In the genomic region with DNA sequence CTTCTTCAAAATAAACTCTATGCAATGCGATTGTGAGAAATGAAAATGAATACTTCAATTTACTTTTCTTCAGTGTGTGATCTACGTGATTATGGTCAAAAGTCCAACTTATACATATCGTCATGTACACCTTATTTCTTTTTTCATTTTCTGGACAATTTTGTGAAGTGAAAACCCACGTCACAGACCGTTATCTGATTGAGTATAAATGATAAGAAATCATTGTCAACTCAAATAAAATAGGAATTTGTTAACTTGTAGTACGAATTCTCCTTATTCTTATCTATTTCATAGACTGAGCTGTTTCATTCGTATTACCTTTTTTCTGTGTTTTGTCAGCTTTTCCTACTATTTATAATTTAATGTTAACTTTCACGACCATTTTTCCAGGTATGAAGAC, we compare ENCODE assay signal across 6 worm cellular contexts.
TF ChIP-seq lines count a peak whose summit lies in the region.

TSS of gene asp-5 (plus strand) at position 391 of the 400 bp plus-strand sequence.

TF ChIP-seq in whole organism, L1 larva, 84 proteins besides CTCF, POLR2A, EP300 and RAD21:
- TF ChIP-seq elt-2 (tag; optimal IDR thresholded peaks at IDR 0.05; lab: Kevin White, UChicago) (peak; percentile 76), lin-35 (GFP tag; optimal IDR thresholded peaks at IDR 0.05; lab: Kevin White, UChicago) (peak in 1 of 2 experiments; percentile 11), nhr-11 (tag; optimal IDR thresholded peaks at IDR 0.05; lab: Kevin White, UChicago) (no peak), xbp-1 (tag; optimal IDR thresholded peaks at IDR 0.05; lab: Kevin White, UChicago) (no peak), hpl-2 (GFP tag; optimal IDR thresholded peaks at IDR 0.05; lab: Kevin White, UChicago) (no peak), dsc-1 (tag; optimal IDR thresholded peaks at IDR 0.05; lab: Kevin White, UChicago) (no peak)

TF ChIP-seq in whole organism, L2 larva, 48 proteins besides CTCF, POLR2A, EP300 and RAD21:
- TF ChIP-seq sma-9 (GFP tag; optimal IDR thresholded peaks at IDR 0.05; lab: Kevin White, UChicago) (peak; percentile 34), sma-9 (tag; optimal IDR thresholded peaks at IDR 0.05; lab: Kevin White, UChicago) (no peak), skn-1 (tag; optimal IDR thresholded peaks at IDR 0.05; lab: Kevin White, UChicago) (peak; percentile 20), elt-3 (tag; optimal IDR thresholded peaks at IDR 0.05; lab: Kevin White, UChicago) (no peak), crh-2 (tag; optimal IDR thresholded peaks at IDR 0.05; lab: Kevin White, UChicago) (peak; percentile 55), sem-4 (tag; optimal IDR thresholded peaks at IDR 0.05; lab: Kevin White, UChicago) (no peak), fos-1 (tag; optimal IDR thresholded peaks at IDR 0.05; lab: Kevin White, UChicago) (peak; percentile 41)

TF ChIP-seq in whole organism, L3 larva, 47 proteins besides CTCF, POLR2A, EP300 and RAD21:
- TF ChIP-seq fkh-2 (tag; optimal IDR thresholded peaks at IDR 0.05; lab: Kevin White, UChicago) = no peak
- no peak for TF ChIP-seq tbx-2 (tag; optimal IDR thresholded peaks at IDR 0.05; lab: Kevin White, UChicago)
- no peak for TF ChIP-seq nhr-12 (tag; optimal IDR thresholded peaks at IDR 0.05; lab: Kevin White, UChicago)
- TF ChIP-seq elt-2 (tag; optimal IDR thresholded peaks at IDR 0.05; lab: Kevin White, UChicago) = peak; percentile 89
- TF ChIP-seq unc-39 (tag; optimal IDR thresholded peaks at IDR 0.05; lab: Kevin White, UChicago) = no peak
- TF ChIP-seq skn-1 (tag; optimal IDR thresholded peaks at IDR 0.05; lab: Kevin White, UChicago) = no peak
- no peak for TF ChIP-seq daf-12 (tag; optimal IDR thresholded peaks at IDR 0.05; lab: Kevin White, UChicago)
- TF ChIP-seq fos-1 (tag; optimal IDR thresholded peaks at IDR 0.05; lab: Kevin White, UChicago) = no peak
- no peak for TF ChIP-seq nhr-43 (tag; optimal IDR thresholded peaks at IDR 0.05; lab: Kevin White, UChicago; ENCODE audit: poor library complexity, severe bottlenecking)
- TF ChIP-seq pqm-1 (tag; optimal IDR thresholded peaks at IDR 0.05; lab: Kevin White, UChicago) = peak; percentile 87

TF ChIP-seq in whole organism, L4 larva, 104 proteins besides CTCF, POLR2A, EP300 and RAD21 (continues in another document):
- TF ChIP-seq cey-2 (tag; optimal IDR thresholded peaks at IDR 0.05; lab: Kevin White, UChicago; ENCODE audit: borderline replicate concordance, insufficient read depth) = no peak
- no peak for TF ChIP-seq daf-8 (GFP tag; IDR thresholded peaks at IDR 0.05; lab: Robert Waterston, UW)
- no peak for TF ChIP-seq lin-38 (GFP tag; IDR thresholded peaks at IDR 0.05; lab: Robert Waterston, UW)
- TF ChIP-seq unc-130 (GFP tag; optimal IDR thresholded peaks at IDR 0.05; lab: Kevin White, UChicago) = no peak
- TF ChIP-seq lin-29 (GFP tag; IDR thresholded peaks at IDR 0.05; lab: Robert Waterston, UW) = no peak
- peak; percentile 71 for TF ChIP-seq pqm-1 (tag; optimal IDR thresholded peaks at IDR 0.05; lab: Kevin White, UChicago)
- no peak for TF ChIP-seq attf-4 (tag; optimal IDR thresholded peaks at IDR 0.05; lab: Kevin White, UChicago)
- TF ChIP-seq zip-2 (tag; optimal IDR thresholded peaks at IDR 0.05; lab: Kevin White, UChicago) = no peak
- TF ChIP-seq fkh-10 (GFP tag; optimal IDR thresholded peaks at IDR 0.05; lab: Kevin White, UChicago) = no peak
- no peak for TF ChIP-seq nhr-6 (tag; optimal IDR thresholded peaks at IDR 0.05; lab: Kevin White, UChicago)
- TF ChIP-seq R02D3.7 (tag; optimal IDR thresholded peaks at IDR 0.05; lab: Kevin White, UChicago) = no peak
- no peak for TF ChIP-seq daf-19 (GFP tag; conservative IDR thresholded peaks at IDR 0.05; lab: Robert Waterston, UW)
- TF ChIP-seq dmd-6 (GFP tag; IDR thresholded peaks at IDR 0.05; lab: Robert Waterston, UW) = peak; percentile 26; the same call in 1 of the 2 replicates
- TF ChIP-seq nhr-10 (tag; optimal IDR thresholded peaks at IDR 0.05; lab: Kevin White, UChicago) = no peak
- peak; percentile 41 for TF ChIP-seq hlh-11 (tag; optimal IDR thresholded peaks at IDR 0.05; lab: Kevin White, UChicago)
- no peak for TF ChIP-seq daf-16 (GFP tag; optimal IDR thresholded peaks at IDR 0.05; lab: Kevin White, UChicago)
- TF ChIP-seq daf-16 (tag; optimal IDR thresholded peaks at IDR 0.05; lab: Kevin White, UChicago) = peak; percentile 62
- TF ChIP-seq nhr-28 (tag; optimal IDR thresholded peaks at IDR 0.05; lab: Kevin White, UChicago) = peak; percentile 57
- no peak for TF ChIP-seq zfp-2 (tag; optimal IDR thresholded peaks at IDR 0.05; lab: Kevin White, UChicago)
- TF ChIP-seq aha-1 (tag; lab: Kevin White, UChicago) = peak; percentile 69
- peak; percentile 59 for TF ChIP-seq dve-1 (tag; optimal IDR thresholded peaks at IDR 0.05; lab: Kevin White, UChicago; ENCODE audit: insufficient read depth)
- no peak for TF ChIP-seq Y75B8A.6 (GFP tag; IDR thresholded peaks at IDR 0.05; lab: Robert Waterston, UW)
- no peak for TF ChIP-seq tra-1 (GFP tag; IDR thresholded peaks at IDR 0.05; lab: Robert Waterston, UW)

TF ChIP-seq in whole organism, late embryonic, 69 proteins besides CTCF, POLR2A, EP300 and RAD21:
- TF ChIP-seq che-1 (tag; optimal IDR thresholded peaks at IDR 0.05; lab: Kevin White, UChicago) (no peak), odd-2 (tag; optimal IDR thresholded peaks at IDR 0.05; lab: Kevin White, UChicago) (no peak), elt-2 (tag; optimal IDR thresholded peaks at IDR 0.05; lab: Kevin White, UChicago) (peak; percentile 34)

TF ChIP-seq in whole organism, young adult, 124 proteins besides CTCF, POLR2A, EP300 and RAD21:
- no peak for TF ChIP-seq aptf-3 (GFP tag; IDR thresholded peaks at IDR 0.05; lab: Robert Waterston, UW)
- peak; percentile 59 for TF ChIP-seq nhr-80 (tag; optimal IDR thresholded peaks at IDR 0.05; lab: Kevin White, UChicago)
